Worm (Caenorhabditis elegans) whole organism, L2 larva: ENCODE data around the gene crls-1.

Source experiments
- aly-2 ChIP-seq: fragments of 150-350 bp; optimal IDR thresholded peaks from 2 replicates; lab custom pipeline; 2014; ENCODE audit warnings: missing biosample characterization, missing genetic modification characterization
- elt-3 ChIP-seq: sonication (generic microtip); optimal IDR thresholded peaks from 2 replicates; lab custom pipeline; 2017; ENCODE audit warnings: missing biosample characterization, missing genetic modification characterization
- mdl-1 ChIP-seq, 2 experiments: fragments of 150-350 bp in 1 of 2; sonication (generic microtip) in 1 of 2; optimal IDR thresholded peaks; 2 replicates each; lab custom pipeline; 2017; ENCODE audit warnings: missing biosample characterization in 2 of 2, missing genetic modification characterization in 2 of 2
- nhr-77 ChIP-seq: fragments of 150-350 bp; optimal IDR thresholded peaks from 2 replicates; lab custom pipeline; 2014; ENCODE audit warnings: missing biosample characterization, missing genetic modification characterization
- zag-1 ChIP-seq: fragments of 150-350 bp; optimal IDR thresholded peaks from 2 replicates; lab custom pipeline; 2014; ENCODE audit warnings: missing biosample characterization, missing genetic modification characterization

- TF ChIP-seq nhr-77 (tag; lab: Kevin White, UChicago) (no peak), elt-3 (tag; lab: Kevin White, UChicago) (no peak), zag-1 (tag; lab: Kevin White, UChicago) (no peak), aly-2 (tag; lab: Kevin White, UChicago) (no peak), mdl-1 (tag; optimal IDR thresholded peaks at IDR 0.05; lab: Kevin White, UChicago) (no peak)
These were observed 33.8 kb upstream of the crls-1 start, which contains the start of gene fbxa-59 for ce11 chrIII:943426-943927.
